Fruit fly (Drosophila melanogaster) whole organism, embryonic: ENCODE measurements around the gene sbr.
A peak's percentile ranks its signal among the peaks of the same experiment; 100 is the strongest.

Experiments
- B-H1 ChIP-seq: fragments of 200-800 bp; sonication (Bioruptor generic); IDR thresholded peaks from 3 replicates; pipeline ENCODE4 v1.3.6; 2022; ENCODE audit warnings: missing biosample characterization, missing genetic modification characterization
- Bteb2 ChIP-seq: fragments of 200-800 bp; sonication (Bioruptor generic); optimal IDR thresholded peaks from 2 replicates; lab custom pipeline; 2016; ENCODE audit warnings: missing biosample characterization, missing genetic modification characterization
- CG10209 ChIP-seq: fragments of 200-800 bp; sonication (Bioruptor generic); optimal IDR thresholded peaks from 3 replicates; lab custom pipeline; 2017; ENCODE audit warnings: missing biosample characterization, mild to moderate bottlenecking, missing genetic modification characterization, missing genetic modification reagents
- CG10366 ChIP-seq: fragments of 200-800 bp; sonication (Bioruptor generic); IDR thresholded peaks from 2 replicates; pipeline ENCODE4 v1.3.6; 2022; ENCODE audit warnings: missing biosample characterization, missing genetic modification characterization
- CG11093 ChIP-seq: fragments of 200-800 bp; sonication (Bioruptor generic); IDR thresholded peaks from 3 replicates; pipeline ENCODE4 v1.3.6; 2022; ENCODE audit warnings: missing biosample characterization, missing genetic modification characterization
- CG12659 ChIP-seq: fragments of 200-800 bp; sonication (Bioruptor generic); optimal IDR thresholded peaks from 3 replicates; lab custom pipeline; 2017; ENCODE audit warnings: mild to moderate bottlenecking, missing biosample characterization, missing genetic modification reagents, missing genetic modification characterization
- CG13296 ChIP-seq: fragments of 200-800 bp; sonication (Bioruptor generic); optimal IDR thresholded peaks from 3 replicates; lab custom pipeline; 2018; ENCODE audit warnings: missing biosample characterization, mild to moderate bottlenecking, missing genetic modification characterization
- CG14050 ChIP-seq: fragments of 200-800 bp; sonication (Bioruptor generic); IDR thresholded peaks from 3 replicates; pipeline ENCODE4 v1.3.6; 2022; ENCODE audit warnings: missing biosample characterization, missing genetic modification characterization
- CG17568 ChIP-seq: fragments of 200-800 bp; sonication (Bioruptor generic); optimal IDR thresholded peaks from 2 replicates; lab custom pipeline; 2018; ENCODE audit warnings: missing biosample characterization, mild to moderate bottlenecking, missing genetic modification characterization, moderate library complexity
- CG2889 ChIP-seq: fragments of 200-800 bp; sonication (Bioruptor generic); IDR thresholded peaks from 3 replicates; pipeline ENCODE4 v1.3.6; 2022; ENCODE audit warnings: missing biosample characterization, missing genetic modification characterization
- CG30020 ChIP-seq: fragments of 200-800 bp; optimal IDR thresholded peaks from 2 replicates; lab custom pipeline; 2019; ENCODE audit warnings: missing biosample characterization, mild to moderate bottlenecking, missing genetic modification characterization, moderate library complexity
- CG3163 ChIP-seq: fragments of 200-800 bp; sonication (Bioruptor generic); optimal IDR thresholded peaks from 3 replicates; lab custom pipeline; 2016; ENCODE audit warnings: missing biosample characterization, missing genetic modification characterization
- CG33213 ChIP-seq: fragments of 200-800 bp; sonication (Bioruptor generic); optimal IDR thresholded peaks from 3 replicates; lab custom pipeline; 2016; ENCODE audit warnings: missing biosample characterization, missing genetic modification characterization
- CG33557 ChIP-seq: fragments of 200-800 bp; sonication (Bioruptor generic); optimal IDR thresholded peaks from 2 replicates; lab custom pipeline; 2019; ENCODE audit warnings: missing biosample characterization, mild to moderate bottlenecking, missing genetic modification characterization, moderate library complexity
- CG34224 ChIP-seq: fragments of 200-800 bp; sonication (Bioruptor generic); IDR thresholded peaks from 3 replicates; pipeline ENCODE4 v1.3.6; 2022; ENCODE audit warnings: missing biosample characterization, missing genetic modification characterization; ENCODE audit not compliant: partially characterized antibody
- CG6654 ChIP-seq: fragments of 200-800 bp; sonication (Bioruptor generic); optimal IDR thresholded peaks from 2 replicates; lab custom pipeline; 2017; ENCODE audit warnings: missing biosample characterization, mild to moderate bottlenecking, missing genetic modification characterization
- CG6813 ChIP-seq: fragments of 200-800 bp; sonication (Bioruptor generic); optimal IDR thresholded peaks from 2 replicates; lab custom pipeline; 2017; ENCODE audit warnings: missing biosample characterization, missing genetic modification characterization, mild to moderate bottlenecking, moderate library complexity, missing genetic modification reagents
- CG7839 ChIP-seq: fragments of 200-800 bp; sonication (Bioruptor generic); optimal IDR thresholded peaks from 3 replicates; lab custom pipeline; 2018; ENCODE audit warnings: missing biosample characterization, mild to moderate bottlenecking, missing genetic modification characterization, moderate library complexity
- CG8359 ChIP-seq: fragments of 200-800 bp; sonication (Bioruptor generic); optimal IDR thresholded peaks from 2 replicates; lab custom pipeline; 2017; ENCODE audit warnings: missing biosample characterization, mild to moderate bottlenecking, missing genetic modification characterization, borderline replicate concordance
- CG8944 ChIP-seq: fragments of 200-800 bp; sonication (Bioruptor generic); optimal IDR thresholded peaks from 3 replicates; lab custom pipeline; 2016; ENCODE audit warnings: missing biosample characterization, missing genetic modification characterization
- CG9727 ChIP-seq: fragments of 200-800 bp; sonication (Bioruptor generic); optimal IDR thresholded peaks from 3 replicates; lab custom pipeline; 2017; ENCODE audit warnings: missing biosample characterization, mild to moderate bottlenecking, missing genetic modification characterization
- CrebB ChIP-seq: fragments of 200-800 bp; sonication (Bioruptor generic); optimal IDR thresholded peaks from 3 replicates; lab custom pipeline; 2018; ENCODE audit warnings: missing biosample characterization, mild to moderate bottlenecking, missing genetic modification characterization
- Dbx ChIP-seq: fragments of 200-800 bp; sonication (Bioruptor generic); IDR thresholded peaks from 3 replicates; pipeline ENCODE4 v1.3.6; 2022; ENCODE audit warnings: missing biosample characterization, missing genetic modification characterization
- Doc2 ChIP-seq: fragments of 200-800 bp; sonication (Bioruptor generic); IDR thresholded peaks from 2 replicates; pipeline ENCODE4 v1.3.6; 2022; ENCODE audit warnings: missing biosample characterization, missing genetic modification characterization
- Dp ChIP-seq: fragments of 200-800 bp; sonication (Bioruptor generic); optimal IDR thresholded peaks from 2 replicates; lab custom pipeline; 2018; ENCODE audit warnings: missing biosample characterization, mild to moderate bottlenecking, missing genetic modification characterization, moderate library complexity
- E2f1 ChIP-seq: fragments of 200-800 bp; sonication (Bioruptor generic); IDR thresholded peaks from 2 replicates; pipeline ENCODE4 v1.3.6; 2022; ENCODE audit warnings: missing biosample characterization, missing genetic modification characterization
- Jarid2 ChIP-seq: fragments of 200-800 bp; sonication (Bioruptor generic); optimal IDR thresholded peaks from 3 replicates; lab custom pipeline; 2017; ENCODE audit warnings: mild to moderate bottlenecking, missing biosample characterization, missing genetic modification reagents, missing genetic modification characterization
- MTF-1 ChIP-seq: fragments of 200-800 bp; sonication (Bioruptor generic); optimal IDR thresholded peaks from 2 replicates; lab custom pipeline; 2018; ENCODE audit warnings: missing biosample characterization, mild to moderate bottlenecking, missing genetic modification characterization, borderline replicate concordance
- Med ChIP-seq: fragments of 200-800 bp; sonication (Bioruptor generic); peaks from one replicate; lab custom pipeline; 2016; ENCODE audit warnings: missing biosample characterization, missing genetic modification characterization, mild to moderate bottlenecking, inconsistent platforms, moderate library complexity
- Rx ChIP-seq: fragments of 200-800 bp; sonication (Bioruptor generic); IDR thresholded peaks from 2 replicates; pipeline ENCODE4 v1.3.6; 2022; ENCODE audit warnings: missing biosample characterization, missing genetic modification characterization
- Six4 ChIP-seq: fragments of 200-800 bp; sonication (Bioruptor generic); optimal IDR thresholded peaks from 2 replicates; lab custom pipeline; 2016; ENCODE audit warnings: missing biosample characterization, missing genetic modification characterization
- bbx ChIP-seq: fragments of 200-800 bp; sonication (Bioruptor generic); IDR thresholded peaks from 2 replicates; pipeline ENCODE4 v1.3.6; 2022; ENCODE audit warnings: missing biosample characterization, missing genetic modification characterization; ENCODE audit not compliant: partially characterized antibody
- btn ChIP-seq: fragments of 200-800 bp; sonication (Bioruptor generic); optimal IDR thresholded peaks from 2 replicates; lab custom pipeline; 2016; ENCODE audit warnings: missing biosample characterization, missing genetic modification characterization
- cad ChIP-seq: fragments of >200 bp; optimal IDR thresholded peaks from 2 replicates; lab custom pipeline; 2017; ENCODE audit warnings: missing biosample characterization, missing genetic modification characterization
- caup ChIP-seq: fragments of 200-800 bp; sonication (Bioruptor generic); optimal IDR thresholded peaks from 3 replicates; lab custom pipeline; 2017; ENCODE audit warnings: missing biosample characterization, mild to moderate bottlenecking, missing genetic modification characterization, moderate library complexity; ENCODE audit not compliant: severe bottlenecking
- disco-r ChIP-seq: fragments of 200-800 bp; sonication (Bioruptor generic); optimal IDR thresholded peaks from 2 replicates; lab custom pipeline; 2016; ENCODE audit warnings: missing biosample characterization, missing genetic modification characterization
- hkb ChIP-seq, 2 experiments: fragments of 200-800 bp in 1 of 2; fragments of >200 bp in 1 of 2; sonication (Bioruptor generic) in 1 of 2; IDR thresholded peaks in 1 of 2; optimal IDR thresholded peaks in 1 of 2; 2 replicates each; pipeline versions ENCODE4 v1.3.6 to Lab custom; 2017 to 2022; ENCODE audit warnings: missing biosample characterization in 1 of 2, missing genetic modification characterization in 1 of 2
- insv ChIP-seq, 2 experiments: fragments of 200-800 bp; sonication (Bioruptor generic); optimal IDR thresholded peaks; 3 replicates each; lab custom pipeline; 2016 to 2018; ENCODE audit warnings: missing biosample characterization in 2 of 2, missing genetic modification characterization in 2 of 2
- inv ChIP-seq: fragments of 200-800 bp; sonication (Bioruptor generic); IDR thresholded peaks from 2 replicates; pipeline ENCODE4 v1.3.6; 2022; ENCODE audit warnings: missing biosample characterization, missing genetic modification characterization; ENCODE audit not compliant: partially characterized antibody
- kah ChIP-seq: fragments of 200-800 bp; sonication (Bioruptor generic); optimal IDR thresholded peaks from 2 replicates; lab custom pipeline; 2018; ENCODE audit warnings: missing biosample characterization, mild to moderate bottlenecking, missing genetic modification characterization
- lmd ChIP-seq: fragments of 200-800 bp; sonication (Bioruptor generic); IDR thresholded peaks from 2 replicates; pipeline ENCODE4 v1.3.6; 2022; ENCODE audit warnings: missing biosample characterization, missing genetic modification characterization
- phol ChIP-seq: fragments of 200-800 bp; sonication (Bioruptor generic); optimal IDR thresholded peaks from 3 replicates; lab custom pipeline; 2018; ENCODE audit warnings: missing biosample characterization, mild to moderate bottlenecking, missing genetic modification characterization, moderate library complexity
- so ChIP-seq: fragments of 200-800 bp; sonication (Bioruptor generic); IDR thresholded peaks from 3 replicates; pipeline ENCODE4 v1.3.6; 2022; ENCODE audit warnings: missing biosample characterization, missing genetic modification characterization
- sqz ChIP-seq: fragments of 200-800 bp; sonication (Bioruptor generic); optimal IDR thresholded peaks from 3 replicates; lab custom pipeline; 2018; ENCODE audit warnings: missing biosample characterization, mild to moderate bottlenecking, missing genetic modification characterization
- sr ChIP-seq: fragments of 200-800 bp; sonication (Bioruptor generic); IDR thresholded peaks from 3 replicates; pipeline ENCODE4 v1.3.6; 2022; ENCODE audit warnings: missing biosample characterization, missing genetic modification characterization
- tx ChIP-seq: fragments of 200-800 bp; sonication (Bioruptor generic); optimal IDR thresholded peaks from 2 replicates; lab custom pipeline; 2016; ENCODE audit warnings: missing biosample characterization, missing genetic modification characterization
- wek ChIP-seq: fragments of 200-800 bp; sonication (Bioruptor generic); optimal IDR thresholded peaks from 3 replicates; lab custom pipeline; 2018; ENCODE audit warnings: missing biosample characterization, mild to moderate bottlenecking, missing genetic modification characterization, moderate library complexity

Gene sbr

dm6 chrX:10802457-10803378 is 44.2 kb downstream of the sbr start (continued):
- TF ChIP-seq CG14050 (GFP tag; lab: Robert Waterston, UW) (peak; percentile 36; the same call in 1 of the 3 replicates), CG9727 (peak; percentile 61), Rx (GFP tag; lab: Robert Waterston, UW) (no peak), CG7839 (peak; percentile 85), CG10366 (GFP tag; lab: Robert Waterston, UW) (peak; percentile 40), Jarid2 (GFP tag; lab: Kevin White, UChicago) (no peak), hkb (optimal IDR thresholded peaks at IDR 0.05; lab: Kevin White, UChicago) (no peak), hkb (GFP tag; IDR thresholded peaks at IDR 0.05; lab: Robert Waterston, UW) (peak; percentile 65), CrebB (tag; lab: Kevin White, UChicago) (no peak), Six4 (GFP tag; lab: Kevin White, UChicago) (peak; percentile 3), CG33557 (GFP tag; lab: Kevin White, UChicago) (no peak), inv (GFP tag; lab: Robert Waterston, UW) (no peak), cad (GFP tag; lab: Kevin White, UChicago) (no peak), CG6654 (no peak), B-H1 (GFP tag; lab: Robert Waterston, UW) (peak; percentile 27; the same call in 1 of the 3 replicates), Doc2 (no peak), so (no peak), CG8359 (GFP tag; lab: Kevin White, UChicago) (peak; percentile 50), CG3163 (no peak), caup (GFP tag; lab: Kevin White, UChicago) (peak; percentile 48), Bteb2 (no peak), MTF-1 (GFP tag; lab: Kevin White, UChicago) (no peak), CG33213 (GFP tag; lab: Kevin White, UChicago) (no peak), CG10209 (peak; percentile 68), lmd (peak; percentile 59; the same call in 1 of the 2 replicates), Med (GFP tag; lab: Kevin White, UChicago) (peak; percentile 20), CG8944 (GFP tag; lab: Kevin White, UChicago) (no peak), tx (GFP tag; lab: Kevin White, UChicago) (no peak), CG6813 (GFP tag; lab: Kevin White, UChicago) (peak; percentile 72), kah (GFP tag; lab: Kevin White, UChicago) (peak; percentile 17), disco-r (GFP tag; lab: Kevin White, UChicago) (no peak), phol (tag; lab: Kevin White, UChicago) (peak; percentile 83), bbx (no peak), CG2889 (GFP tag; lab: Robert Waterston, UW) (no peak), btn (GFP tag; lab: Kevin White, UChicago) (no peak), sr (no peak), insv (GFP tag; optimal IDR thresholded peaks at IDR 0.05; lab: Kevin White, UChicago) (no peak), CG13296 (GFP tag; lab: Kevin White, UChicago) (peak; percentile 58), CG30020 (peak; percentile 2), E2f1 (GFP tag; lab: Robert Waterston, UW) (peak; percentile 45; the same call in 1 of the 2 replicates), CG34224 (GFP tag; lab: Robert Waterston, UW) (no peak), Dp (GFP tag; lab: Kevin White, UChicago) (no peak), Dbx (GFP tag; lab: Robert Waterston, UW) (no peak), CG11093 (GFP tag; lab: Robert Waterston, UW) (peak; percentile 36; the same call in 1 of the 3 replicates), CG12659 (GFP tag; lab: Kevin White, UChicago) (peak; percentile 66), wek (GFP tag; lab: Kevin White, UChicago) (no peak), CG17568 (no peak), sqz (peak; percentile 81)
